Worm (Caenorhabditis elegans) whole organism, L4/young adult: ENCODE results near the gene srw-33.
A peak's percentile ranks its signal among the peaks of the same experiment; 100 is the strongest.

Experiments
- W03F9.2 ChIP-seq: fragments of 150-350 bp; optimal IDR thresholded peaks from 2 replicates; lab custom pipeline; 2014; ENCODE audit warnings: missing biosample characterization, missing genetic modification characterization
- dao-5 ChIP-seq: sonication (generic microtip); optimal IDR thresholded peaks from 2 replicates; lab custom pipeline; 2016; ENCODE audit warnings: missing genotype, missing genetic modification characterization, moderate library complexity, missing compliant biosample characterization
- him-1 ChIP-seq: sonication (generic microtip); optimal IDR thresholded peaks from 2 replicates; lab custom pipeline; 2016; ENCODE audit warnings: missing genotype, missing genetic modification reagents, missing genetic modification characterization, missing compliant biosample characterization

Gene srw-33

DNA sequence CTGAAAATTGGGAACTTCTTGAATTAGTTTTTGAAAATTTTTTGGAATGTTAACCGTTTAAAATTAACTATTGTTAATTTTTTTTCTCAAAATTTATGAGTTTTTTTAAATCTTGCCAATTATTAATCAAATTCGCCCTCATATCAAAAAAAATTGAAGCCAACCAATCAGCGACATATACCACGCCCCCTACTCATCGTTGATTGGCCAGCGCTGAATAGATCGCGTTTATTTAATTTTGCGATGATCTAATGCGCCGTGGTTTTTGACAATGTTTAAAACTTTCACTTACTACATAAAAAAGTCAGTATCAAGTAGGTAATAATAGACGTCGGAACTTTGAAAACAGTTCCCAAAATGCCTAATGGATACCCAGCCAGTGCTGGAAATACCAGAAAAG lies 8.9 kb downstream of the srw-33 start:
- TF ChIP-seq him-1, result no peak

DNA sequence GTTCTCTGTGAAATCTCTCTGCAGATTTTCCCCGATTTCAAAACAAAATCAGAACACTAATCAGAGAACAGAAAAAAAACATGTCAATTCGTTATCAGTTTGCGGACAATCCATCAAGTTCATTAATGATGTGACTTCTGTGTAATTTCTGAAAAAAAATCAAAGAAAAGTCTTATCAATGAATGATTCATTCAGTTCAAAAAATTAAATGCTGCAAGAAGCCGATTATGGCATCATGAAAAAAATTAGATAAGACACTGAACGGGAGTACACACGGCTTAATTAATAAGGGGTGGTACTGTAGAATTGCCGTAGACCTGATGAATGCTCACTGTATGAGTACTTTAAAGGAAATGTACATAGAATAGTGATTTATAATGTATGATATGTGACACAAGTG lies 15.2 kb downstream of the srw-33 start:
- TF ChIP-seq him-1, result no peak
- no peak for TF ChIP-seq dao-5
- no peak for TF ChIP-seq W03F9.2 (tag; lab: Kevin White, UChicago)

DNA sequence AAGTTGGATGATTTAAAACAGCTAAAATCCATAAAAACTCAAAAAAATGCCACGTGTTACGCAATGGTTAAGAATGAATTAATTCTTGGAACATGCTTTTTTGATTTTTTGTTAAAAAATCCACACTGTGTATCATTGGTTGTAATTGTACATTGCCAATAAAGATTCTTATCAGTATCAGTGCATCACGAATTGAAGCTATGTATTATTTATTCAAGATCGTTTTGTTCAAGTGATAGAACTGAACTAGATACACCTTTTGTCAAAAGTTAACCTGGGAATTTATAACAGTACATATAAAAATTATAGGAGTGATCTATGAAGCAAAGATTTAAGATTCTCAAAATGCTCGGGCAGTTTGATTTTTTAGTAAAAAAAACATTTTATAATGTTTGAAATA lies 16.7 kb downstream of the srw-33 start:
- TF ChIP-seq him-1 (no peak), dao-5 (no peak), W03F9.2 (tag; lab: Kevin White, UChicago) (no peak)

- peak; percentile 34 for TF ChIP-seq W03F9.2 (tag; lab: Kevin White, UChicago)
- no peak for TF ChIP-seq him-1
- no peak for TF ChIP-seq dao-5
Measured at ce11 chrV:15432457-15432856, 18.9 kb downstream of the srw-33 start, which contains the start of gene T26H5.8. T26H5.8 (minus strand) TSS chrV:15432726.

DNA sequence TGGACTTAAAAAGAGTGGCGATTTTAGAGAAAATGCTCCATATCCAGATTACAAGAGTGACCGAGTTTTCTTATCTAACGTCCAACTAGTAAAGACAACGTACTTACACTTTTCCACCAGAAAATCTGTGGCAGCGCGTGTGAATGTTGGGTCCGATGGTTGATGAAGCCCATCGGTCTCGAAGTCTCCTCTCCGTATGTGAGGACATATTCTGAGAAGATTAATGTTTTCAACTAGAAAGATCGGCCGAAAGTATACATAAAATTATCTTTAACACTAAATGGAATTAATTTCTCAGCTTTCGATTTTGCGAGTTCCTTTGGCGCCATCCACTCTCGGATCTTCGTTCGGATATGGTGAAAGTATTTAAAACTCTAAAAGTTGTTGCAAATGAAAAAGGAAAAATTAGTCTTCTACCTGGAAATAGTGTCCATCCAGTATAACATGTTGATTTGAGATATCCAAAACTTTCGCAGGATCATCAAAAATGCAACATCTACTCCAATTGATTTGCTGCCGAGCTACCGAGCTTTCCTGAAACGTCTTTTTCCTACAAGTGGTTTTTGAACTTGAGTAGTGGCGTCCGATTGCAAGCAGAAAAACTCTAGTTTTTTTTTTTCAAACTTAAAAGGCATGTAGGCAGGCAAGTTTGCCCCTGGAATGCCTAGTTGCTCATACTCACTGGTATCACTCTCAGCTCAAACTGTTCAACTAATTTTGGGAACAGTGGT lies 19.8 kb downstream of the srw-33 start:
- TF ChIP-seq him-1 (no peak), W03F9.2 (tag; lab: Kevin White, UChicago) (no peak), dao-5 (no peak)

DNA sequence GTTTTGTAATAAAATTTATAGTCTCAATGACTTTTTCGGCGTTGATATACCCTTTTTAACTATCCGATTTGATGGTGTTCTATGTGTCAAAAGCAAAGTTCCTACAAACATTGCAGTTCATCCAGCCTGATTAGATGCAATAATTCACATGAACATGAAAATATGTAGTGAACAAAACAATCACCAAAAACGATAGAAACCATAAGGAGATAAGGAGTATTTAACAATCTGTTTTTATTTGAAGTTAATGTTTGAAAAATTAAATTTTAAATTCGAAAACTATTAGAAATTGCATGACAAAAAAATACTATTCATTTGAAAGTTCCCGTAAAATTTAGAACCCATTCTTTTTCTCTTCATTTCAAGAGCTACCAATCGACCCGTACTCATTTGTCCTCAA lies 24.4 kb downstream of the srw-33 start, which contains the start of gene fbxa-209:
Gene fbxa-209 (minus strand): TSS at position 101 of the 400 bp plus-strand sequence.
- TF ChIP-seq dao-5 (no peak), W03F9.2 (tag; lab: Kevin White, UChicago) (no peak), him-1 (no peak)

DNA sequence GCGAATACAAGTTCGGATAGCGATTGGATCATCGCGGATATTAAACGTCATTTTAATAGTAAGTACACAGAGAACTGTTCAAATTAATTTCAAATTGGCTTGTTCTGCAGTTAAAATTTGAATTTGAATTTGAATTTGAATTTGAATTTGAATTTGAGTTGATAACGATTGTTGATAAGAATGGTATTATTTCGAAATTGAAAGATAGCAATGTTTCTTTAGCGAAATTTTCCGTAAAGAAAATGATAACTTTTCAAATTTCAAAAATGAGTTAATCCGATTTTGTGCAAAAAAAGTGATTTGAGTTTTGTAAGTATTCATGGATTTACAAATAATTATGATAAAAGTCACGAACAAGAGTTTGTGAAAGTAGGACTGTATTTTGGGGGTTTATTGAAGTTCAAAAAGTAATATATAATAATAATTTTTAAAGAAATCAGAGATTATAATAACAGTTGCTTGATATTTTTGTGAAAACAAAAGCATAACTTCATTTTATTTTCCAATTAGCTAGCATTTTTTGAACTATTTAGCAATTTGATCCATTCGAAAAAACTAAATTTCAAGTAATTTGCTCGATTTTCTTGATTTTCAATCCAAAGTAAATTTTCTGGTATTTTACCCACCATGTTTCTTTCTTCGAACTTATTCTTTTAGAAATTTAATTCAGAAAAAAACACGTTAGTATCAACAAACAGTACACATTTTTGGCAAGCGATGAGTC lies 25.8 kb downstream of the srw-33 start, which contains the start of gene Y36E3A.2:
Gene Y36E3A.2 (plus strand): TSS at position 674 of the 724 bp plus-strand sequence.
- TF ChIP-seq W03F9.2 (tag; lab: Kevin White, UChicago), result no peak
- TF ChIP-seq dao-5, result no peak
- TF ChIP-seq him-1, result no peak

- TF ChIP-seq him-1 (no peak), dao-5 (no peak), W03F9.2 (tag; lab: Kevin White, UChicago) (no peak)
Measured at ce11 chrV:15423601-15424000, 27.7 kb downstream of the srw-33 start, which contains the start of gene fbxa-104. fbxa-104 (minus strand) TSS chrV:15423683.

DNA sequence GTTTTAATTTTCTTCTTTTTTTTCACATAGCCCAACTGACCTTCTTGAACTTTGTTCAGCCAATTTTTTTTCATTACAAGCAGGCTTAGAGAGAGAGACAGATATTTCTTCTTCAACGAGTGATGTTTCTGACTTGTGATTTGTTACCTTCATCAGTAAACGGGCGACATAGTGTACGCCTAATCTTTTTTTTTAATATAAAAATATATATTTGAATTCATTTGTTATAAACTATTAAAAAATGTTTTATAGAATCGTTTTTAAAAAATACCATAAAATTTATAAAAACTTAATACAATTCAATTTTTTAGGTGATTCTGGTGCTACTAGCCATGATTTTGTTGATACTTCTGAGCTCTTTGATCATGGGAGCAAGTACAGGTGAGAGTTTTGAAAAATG lies 33.5 kb downstream of the srw-33 start, which contains the start of gene T06E6.10:
Gene T06E6.10 (plus strand): TSS at position 301 of the 400 bp plus-strand sequence.
- TF ChIP-seq dao-5 (no peak), W03F9.2 (tag; lab: Kevin White, UChicago) (no peak), him-1 (no peak)

ce11 chrV:15415951-15416350 lies 35.4 kb downstream of the srw-33 start, which contains the start of gene srh-265:
srh-265 (plus strand) TSS chrV:15416251.
- TF ChIP-seq dao-5 (no peak), him-1 (no peak), W03F9.2 (tag; lab: Kevin White, UChicago) (no peak)

ce11 chrV:15413847-15414246 lies 37.5 kb downstream of the srw-33 start, which contains the start of gene srh-264:
srh-264 (plus strand) TSS chrV:15414147.
- TF ChIP-seq W03F9.2 (tag; lab: Kevin White, UChicago) (no peak), him-1 (no peak), dao-5 (no peak)

- no peak for TF ChIP-seq him-1
- TF ChIP-seq W03F9.2 (tag; lab: Kevin White, UChicago), result no peak
- TF ChIP-seq dao-5, result no peak
Measured at ce11 chrV:15412625-15413024, 38.7 kb downstream of the srw-33 start, which contains the start of gene srbc-63. srbc-63 (minus strand) TSS chrV:15412725.

DNA sequence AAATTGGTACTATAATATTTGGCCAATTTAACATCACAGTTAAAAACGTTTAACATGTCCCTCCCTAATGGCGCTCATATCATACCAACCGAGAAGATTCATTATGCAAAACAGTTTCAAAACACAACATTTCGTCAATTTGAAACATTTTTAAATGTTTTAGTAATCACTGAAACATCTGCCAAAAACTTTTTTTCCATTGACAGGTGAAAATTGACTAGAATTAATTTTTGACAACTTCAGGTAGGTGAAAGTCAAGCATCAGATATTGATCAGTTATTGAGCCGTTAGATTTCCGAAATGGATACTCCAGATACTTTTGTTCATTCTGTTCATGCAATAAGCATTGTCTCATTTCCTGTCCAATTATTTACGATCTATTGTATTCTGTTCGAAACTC lies 44.4 kb downstream of the srw-33 start, which contains the start of gene srh-257:
Gene srh-257 (plus strand): TSS at position 301 of the 400 bp plus-strand sequence.
- TF ChIP-seq W03F9.2 (tag; lab: Kevin White, UChicago) (no peak), him-1 (no peak), dao-5 (no peak)

- TF ChIP-seq him-1 (no peak), W03F9.2 (tag; lab: Kevin White, UChicago) (no peak)
Measured at ce11 chrV:15404859-15405258, 46.5 kb downstream of the srw-33 start, which contains the start of gene srh-258. srh-258 (plus strand) TSS chrV:15405159.
